Fruit fly (Drosophila melanogaster): Measurements from ENCODE around the gene Mur11Da.

The Mur11Da gene

DNA sequence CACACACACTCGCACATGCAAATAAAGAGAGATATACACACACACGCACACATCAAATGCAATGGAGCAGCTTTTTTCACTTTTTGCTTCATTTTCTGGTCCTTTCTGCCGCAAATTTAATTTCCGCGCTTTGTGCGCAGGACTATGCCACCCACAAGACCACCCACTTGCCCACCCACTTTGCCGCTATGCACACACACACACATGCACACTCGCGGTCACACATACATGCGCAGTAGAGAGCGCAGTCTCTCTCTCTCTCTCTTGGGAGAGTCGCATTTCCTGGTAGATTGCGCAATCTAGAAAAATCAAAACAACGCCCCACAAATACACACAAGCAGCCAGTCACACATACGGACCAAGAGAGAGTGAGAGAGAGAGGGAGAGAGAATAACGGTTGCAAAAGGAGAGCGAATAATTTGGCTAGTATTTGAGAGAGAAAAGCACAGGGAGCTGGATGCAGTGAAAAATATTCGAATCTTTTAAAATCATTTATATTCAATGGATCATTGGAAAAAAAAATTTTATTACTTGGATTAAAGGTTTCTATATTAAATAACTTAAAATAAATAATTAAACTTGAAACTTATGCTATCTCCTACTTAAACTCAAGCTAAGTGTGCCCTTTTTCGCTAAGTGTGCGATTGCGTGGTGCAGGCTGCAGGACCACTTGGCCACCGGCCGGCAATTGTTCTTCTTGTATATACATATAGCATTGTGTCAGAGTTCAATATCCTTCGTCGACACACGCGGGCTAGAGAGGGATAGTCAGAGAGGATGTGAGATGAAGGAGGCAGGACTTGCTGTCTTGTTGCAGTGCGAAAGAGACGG is 42.0 kb upstream of the Mur11Da start (continued):
- peak; percentile 60 for TF ChIP-seq Hmr (GFP tag; optimal IDR thresholded peaks at IDR 0.05)
- TF ChIP-seq E2f2 (GFP tag; IDR thresholded peaks at IDR 0.05), result peak; percentile 62

DNA sequence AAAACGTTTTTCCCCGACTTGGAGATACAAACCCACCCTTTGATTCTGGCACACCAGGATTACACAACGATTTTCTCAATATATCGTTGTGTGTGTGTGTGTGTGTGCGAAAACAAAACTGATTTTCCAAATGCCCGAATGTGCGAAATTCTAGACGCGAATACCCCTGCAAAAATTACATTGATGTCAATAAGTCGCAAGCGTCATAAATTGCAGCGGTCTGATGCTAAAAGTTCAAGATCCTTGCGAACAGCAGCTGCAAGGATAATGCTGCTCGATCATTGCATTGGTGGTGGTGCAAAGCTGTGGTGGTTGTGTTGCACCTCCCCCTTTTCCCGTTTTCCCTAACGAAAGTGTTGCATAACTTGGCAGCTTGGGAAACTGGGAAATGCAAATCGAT is 40.1 kb upstream of the Mur11Da start:
- TF ChIP-seq dm (GFP tag; optimal IDR thresholded peaks at IDR 0.05) (no peak), nerfin-1 (tag; optimal IDR thresholded peaks at IDR 0.05) (peak; percentile 54), pros (GFP tag; optimal IDR thresholded peaks at IDR 0.05) (peak; percentile 82), cg (GFP tag; optimal IDR thresholded peaks at IDR 0.05) (peak; percentile 13), eyg (GFP tag; optimal IDR thresholded peaks at IDR 0.05) (no peak), zen (tag; optimal IDR thresholded peaks at IDR 0.05) (no peak), Ets65A (GFP tag) (peak; percentile 75), Scr (GFP tag; IDR thresholded peaks at IDR 0.05; ENCODE audit: partially characterized antibody) (no peak)

DNA sequence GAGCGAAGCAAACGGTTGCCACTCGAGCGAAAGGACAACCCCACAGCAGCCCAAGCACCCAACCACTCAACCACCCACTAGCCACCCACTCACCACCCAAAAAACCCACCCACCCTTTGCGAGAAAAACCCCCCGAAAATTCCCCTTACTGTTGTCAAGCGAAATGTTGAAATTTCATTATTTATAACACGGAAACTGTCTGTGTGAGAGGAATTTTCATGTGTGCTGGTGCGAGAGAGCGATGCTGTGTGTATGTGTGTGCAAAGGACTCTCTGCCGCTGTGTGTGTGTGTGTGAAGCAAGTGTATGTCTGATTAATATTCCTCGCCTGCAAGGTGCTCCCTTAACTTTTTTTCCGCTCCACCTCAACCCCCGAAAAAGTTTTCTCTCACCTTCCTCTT is 37.9 kb upstream of the Mur11Da start:
- TF ChIP-seq CG32532 (GFP tag; IDR thresholded peaks at IDR 0.05) (0 out of 2 replicates have a peak, but pooled peaks have one; percentile 8), seq (GFP tag; IDR thresholded peaks at IDR 0.05) (peak; percentile 36; the same call in 1 of the 2 replicates), CG14667 (GFP tag; IDR thresholded peaks at IDR 0.05) (no peak), abd-A (tag; optimal IDR thresholded peaks at IDR 0.05) (peak; percentile 77), Trl (optimal IDR thresholded peaks at IDR 0.05) (peak; percentile 36 to 42), Trl (GFP tag; optimal IDR thresholded peaks at IDR 0.05) (no peak), chinmo (GFP tag; IDR thresholded peaks at IDR 0.05; ENCODE audit: partially characterized antibody) (0 out of 4 replicates have a peak, but pooled peaks have one; percentile 48), gcm2 (GFP tag; optimal IDR thresholded peaks at IDR 0.05) (no peak), wek (GFP tag; optimal IDR thresholded peaks at IDR 0.05) (no peak), nerfin-1 (tag; optimal IDR thresholded peaks at IDR 0.05) (peak; percentile 55), pros (GFP tag; optimal IDR thresholded peaks at IDR 0.05) (peak; percentile 68), Camta (GFP tag; optimal IDR thresholded peaks at IDR 0.05) (no peak), grn (GFP tag; optimal IDR thresholded peaks at IDR 0.05) (no peak), Hand (GFP tag; optimal IDR thresholded peaks at IDR 0.05) (no peak), prd (optimal IDR thresholded peaks at IDR 0.05) (no peak), prd (GFP tag; IDR thresholded peaks at IDR 0.05) (no peak), bcd (GFP tag; optimal IDR thresholded peaks at IDR 0.05) (no peak), Max (GFP tag; optimal IDR thresholded peaks at IDR 0.05) (no peak), cg (GFP tag; optimal IDR thresholded peaks at IDR 0.05) (peak; percentile 75), CG15011 (GFP tag; optimal IDR thresholded peaks at IDR 0.05) (no peak), D19A (tag; optimal IDR thresholded peaks at IDR 0.05) (no peak)

DNA sequence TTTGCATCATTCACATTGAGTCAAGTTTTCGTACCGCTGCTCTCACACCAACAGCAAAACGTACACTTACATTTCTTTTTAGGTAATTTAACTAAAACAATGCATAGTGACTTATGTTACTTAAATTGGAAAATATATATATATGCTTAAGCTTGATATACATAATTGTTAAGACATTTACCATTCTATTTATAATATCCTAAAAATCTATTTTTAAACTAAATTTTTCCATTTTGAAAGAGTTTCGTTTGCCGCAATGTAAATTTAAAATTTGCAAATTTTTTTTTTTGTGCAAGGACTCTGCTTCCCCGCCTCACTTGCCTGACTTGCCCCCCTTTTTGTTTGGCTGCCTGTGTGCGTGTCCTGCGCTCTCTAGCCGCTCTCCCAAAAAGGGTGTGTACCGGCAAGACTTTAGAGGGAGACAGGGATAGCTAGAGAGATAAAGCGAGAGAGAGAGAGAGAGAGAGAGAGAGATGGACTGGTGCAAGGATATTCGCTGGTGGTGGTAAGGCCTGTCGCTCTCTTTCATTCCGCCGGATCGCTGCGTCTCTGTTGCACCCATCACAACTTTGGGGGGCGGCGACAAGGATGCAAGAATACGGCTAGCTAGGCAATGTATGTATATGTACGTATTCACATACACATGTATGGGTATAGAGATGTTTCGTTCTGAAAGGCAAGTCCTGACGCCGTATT is 29.7 kb upstream of the Mur11Da start:
- TF ChIP-seq CG30403 (GFP tag; optimal IDR thresholded peaks at IDR 0.05), result peak; percentile 29
- no peak for TF ChIP-seq lov (optimal IDR thresholded peaks at IDR 0.05)
- no peak for TF ChIP-seq lov (GFP tag; IDR thresholded peaks at IDR 0.05)
- no peak for TF ChIP-seq CG3726 (GFP tag; IDR thresholded peaks at IDR 0.05)
- no peak for TF ChIP-seq Sry-β (GFP tag; optimal IDR thresholded peaks at IDR 0.05)
- peak; percentile 70 for TF ChIP-seq CG31441 (GFP tag; IDR thresholded peaks at IDR 0.05)
- peak; percentile 32 for TF ChIP-seq Hand (GFP tag; optimal IDR thresholded peaks at IDR 0.05)
- no peak for TF ChIP-seq CG7987 (GFP tag; optimal IDR thresholded peaks at IDR 0.05)
- TF ChIP-seq Deaf1 (tag; optimal IDR thresholded peaks at IDR 0.05), result peak; percentile 48
- TF ChIP-seq ems (GFP tag; optimal IDR thresholded peaks at IDR 0.05), result no peak
- no peak for TF ChIP-seq CG34376 (GFP tag; optimal IDR thresholded peaks at IDR 0.05)
- no peak for TF ChIP-seq gsb-n (tag; optimal IDR thresholded peaks at IDR 0.05)
- TF ChIP-seq CG14860 (GFP tag; IDR thresholded peaks at IDR 0.05; ENCODE audit: partially characterized antibody), result no peak
- peak; percentile 44 for TF ChIP-seq CG6854 (GFP tag; optimal IDR thresholded peaks at IDR 0.05)
- TF ChIP-seq pros (GFP tag; optimal IDR thresholded peaks at IDR 0.05), result peak; percentile 67
- TF ChIP-seq phol (tag; optimal IDR thresholded peaks at IDR 0.05), result peak; percentile 47
- peak; percentile 52; the same call in 1 of the 2 replicates for TF ChIP-seq Atf6 (GFP tag; IDR thresholded peaks at IDR 0.05)
- TF ChIP-seq cas (GFP tag; IDR thresholded peaks at IDR 0.05), result no peak
- no peak for TF ChIP-seq CG7786 (GFP tag; optimal IDR thresholded peaks at IDR 0.05)
